Worm (Caenorhabditis elegans) whole organism, mixed stage, embryonic: Measurements from ENCODE around the gene T23F6.2.

Experiments used
- ces-1 ChIP-seq: fragments of 150-350 bp; optimal IDR thresholded peaks from 2 replicates; lab custom pipeline; 2014; ENCODE audit warnings: missing biosample characterization, missing genetic modification reagents, missing genetic modification characterization
- elt-3 ChIP-seq: fragments of 150-350 bp; optimal IDR thresholded peaks from 2 replicates; lab custom pipeline; 2014; ENCODE audit warnings: missing biosample characterization, missing genetic modification characterization
- ham-2 ChIP-seq: fragments of 200-800 bp; sonication (Bioruptor generic); optimal IDR thresholded peaks from 2 replicates; lab custom pipeline; 2018; ENCODE audit warnings: mild to moderate bottlenecking, missing genetic modification characterization, missing compliant biosample characterization
- lin-32 ChIP-seq: fragments of 200-800 bp; sonication (Bioruptor generic); optimal IDR thresholded peaks from 2 replicates; lab custom pipeline; 2018; ENCODE audit warnings: mild to moderate bottlenecking, missing genetic modification characterization, missing compliant biosample characterization
- mab-5 ChIP-seq: fragments of 150-350 bp; optimal IDR thresholded peaks from 2 replicates; lab custom pipeline; 2014; ENCODE audit warnings: missing biosample characterization, missing genetic modification characterization
- nhr-76 ChIP-seq: sonication (generic microtip); optimal IDR thresholded peaks from 2 replicates; lab custom pipeline; 2017; ENCODE audit warnings: missing biosample characterization, missing genetic modification characterization
- pha-4 ChIP-seq: fragments of 150-350 bp; optimal IDR thresholded peaks from 2 replicates; lab custom pipeline; 2018; ENCODE audit warnings: missing biosample characterization, missing genetic modification reagents, missing genetic modification characterization
- snpc-4 ChIP-seq: fragments of 150-350 bp; optimal IDR thresholded peaks from 2 replicates; lab custom pipeline; 2014; ENCODE audit warnings: missing biosample characterization, missing genetic modification characterization
- unc-62 ChIP-seq: fragments of 150-350 bp; optimal IDR thresholded peaks from 2 replicates; lab custom pipeline; 2014; ENCODE audit warnings: missing biosample characterization, missing genetic modification reagents, missing genetic modification characterization
- zip-8 ChIP-seq: fragments of 150-350 bp; optimal IDR thresholded peaks from 2 replicates; lab custom pipeline; 2014; ENCODE audit warnings: missing biosample characterization, missing genetic modification characterization
- ztf-11 ChIP-seq: fragments of 150-350 bp; optimal IDR thresholded peaks from 2 replicates; lab custom pipeline; 2014; ENCODE audit warnings: missing biosample characterization, missing genetic modification characterization

- TF ChIP-seq zip-8 (tag; lab: Kevin White, UChicago) (no peak), nhr-76 (tag; lab: Kevin White, UChicago) (no peak), pha-4 (no peak), lin-32 (GFP tag; lab: Kevin White, UChicago) (peak; percentile 75), snpc-4 (no peak), ztf-11 (tag; lab: Kevin White, UChicago) (no peak), unc-62 (peak; percentile 70), ces-1 (GFP tag; lab: Kevin White, UChicago) (peak; percentile 20), ham-2 (no peak), mab-5 (tag; lab: Kevin White, UChicago) (no peak), elt-3 (no peak)
Observed at ce11 chrIV:12685827-12686226, 35.3 kb upstream of the T23F6.2 start.
